Worm (Caenorhabditis elegans): ENCODE results near the gene clec-189.

Gene clec-189

ce11 chrIV:15119268-15119667 is 1.4 kb upstream of the clec-189 start:
- TF ChIP-seq zfh-2 (GFP tag; conservative IDR thresholded peaks at IDR 0.05) (peak; percentile 55), lsy-27 (tag; optimal IDR thresholded peaks at IDR 0.05; ENCODE audit: borderline replicate concordance, insufficient read depth) (no peak), lin-40 (tag; optimal IDR thresholded peaks at IDR 0.05) (no peak), snpc-4 (GFP tag; optimal IDR thresholded peaks at IDR 0.05) (no peak), snpc-4 (tag; optimal IDR thresholded peaks at IDR 0.05) (peak in 3 of 4 experiments; percentile 19 to 96 (median 55)), attf-6 (GFP tag; IDR thresholded peaks at IDR 0.05) (peak; percentile 62; the same call in 1 of the 2 replicates), ceh-27 (GFP tag; optimal IDR thresholded peaks at IDR 0.05) (no peak), hmg-1.2 (GFP tag; IDR thresholded peaks at IDR 0.05) (peak; percentile 39; the same call in 1 of the 2 replicates)

- TF ChIP-seq nhr-80 (tag; optimal IDR thresholded peaks at IDR 0.05) (no peak), F22D6.2 (tag; optimal IDR thresholded peaks at IDR 0.05) (no peak), F55B11.4 (tag; optimal IDR thresholded peaks at IDR 0.05; ENCODE audit: borderline replicate concordance, insufficient read depth) (no peak), Y53G8AR.9 (GFP tag; conservative IDR thresholded peaks at IDR 0.05) (no peak), aptf-2 (GFP tag; conservative IDR thresholded peaks at IDR 0.05) (no peak), ceh-100 (GFP tag; IDR thresholded peaks at IDR 0.05) (no peak), F49E8.2 (tag; optimal IDR thresholded peaks at IDR 0.05; ENCODE audit: insufficient read depth) (no peak), zfh-2 (GFP tag; conservative IDR thresholded peaks at IDR 0.05) (no peak)
These were observed 2.2 kb downstream of the clec-189 start, which contains the start of gene M199.7 for ce11 chrIV:15122882-15123281. Gene M199.7 (plus strand): TSS chrIV:15123182.

- TF ChIP-seq Y53F4B.3 (GFP tag; IDR thresholded peaks at IDR 0.05) = no peak
These were observed 5.4 kb downstream of the clec-189 start, which contains the start of gene clec-190 for ce11 chrIV:15126021-15126420. Gene clec-190 (minus strand): TSS chrIV:15126121.

- no peak for TF ChIP-seq ztf-3 (GFP tag; optimal IDR thresholded peaks at IDR 0.05)
- TF ChIP-seq egrh-3 (GFP tag; IDR thresholded peaks at IDR 0.05) = no peak
- TF ChIP-seq repo-1 (tag; optimal IDR thresholded peaks at IDR 0.05) = no peak
- no peak for TF ChIP-seq mel-28 (tag; optimal IDR thresholded peaks at IDR 0.05; ENCODE audit: borderline replicate concordance)
- TF ChIP-seq athp-1 (tag; optimal IDR thresholded peaks at IDR 0.05) = no peak
- TF ChIP-seq tlf-1 (GFP tag; optimal IDR thresholded peaks at IDR 0.05) = no peak
- TF ChIP-seq unc-130 (GFP tag; optimal IDR thresholded peaks at IDR 0.05) = no peak
- no peak for TF ChIP-seq ama-1 (optimal IDR thresholded peaks at IDR 0.05)
- TF ChIP-seq ama-1 (GFP tag; optimal IDR thresholded peaks at IDR 0.05) = no peak
- TF ChIP-seq lir-1 (GFP tag; conservative IDR thresholded peaks at IDR 0.05) = no peak
- TF ChIP-seq ztf-26 (tag; optimal IDR thresholded peaks at IDR 0.05) = no peak
- TF ChIP-seq F55B11.4 (tag; optimal IDR thresholded peaks at IDR 0.05; ENCODE audit: borderline replicate concordance, insufficient read depth) = no peak
- no peak for TF ChIP-seq ztf-18 (tag; optimal IDR thresholded peaks at IDR 0.05)
- TF ChIP-seq F57A8.1 (GFP tag; optimal IDR thresholded peaks at IDR 0.05) = no peak
- TF ChIP-seq F39B2.1 (GFP tag; IDR thresholded peaks at IDR 0.05) = no peak
- no peak for TF ChIP-seq bed-1 (GFP tag; IDR thresholded peaks at IDR 0.05)
- TF ChIP-seq snpc-1.1 (tag; optimal IDR thresholded peaks at IDR 0.05; ENCODE audit: insufficient read depth) = no peak
- TF ChIP-seq F23B12.7 (tag; optimal IDR thresholded peaks at IDR 0.05; ENCODE audit: insufficient read depth) = no peak
- TF ChIP-seq aptf-2 (GFP tag; conservative IDR thresholded peaks at IDR 0.05) = no peak
These were observed 7.1 kb downstream of the clec-189 start, which contains the start of gene M199.9 for ce11 chrIV:15127731-15128130. Gene M199.9 (minus strand): TSS chrIV:15127831.
